Fruit fly (Drosophila melanogaster): ENCODE data around the gene CG42724.

DNA sequence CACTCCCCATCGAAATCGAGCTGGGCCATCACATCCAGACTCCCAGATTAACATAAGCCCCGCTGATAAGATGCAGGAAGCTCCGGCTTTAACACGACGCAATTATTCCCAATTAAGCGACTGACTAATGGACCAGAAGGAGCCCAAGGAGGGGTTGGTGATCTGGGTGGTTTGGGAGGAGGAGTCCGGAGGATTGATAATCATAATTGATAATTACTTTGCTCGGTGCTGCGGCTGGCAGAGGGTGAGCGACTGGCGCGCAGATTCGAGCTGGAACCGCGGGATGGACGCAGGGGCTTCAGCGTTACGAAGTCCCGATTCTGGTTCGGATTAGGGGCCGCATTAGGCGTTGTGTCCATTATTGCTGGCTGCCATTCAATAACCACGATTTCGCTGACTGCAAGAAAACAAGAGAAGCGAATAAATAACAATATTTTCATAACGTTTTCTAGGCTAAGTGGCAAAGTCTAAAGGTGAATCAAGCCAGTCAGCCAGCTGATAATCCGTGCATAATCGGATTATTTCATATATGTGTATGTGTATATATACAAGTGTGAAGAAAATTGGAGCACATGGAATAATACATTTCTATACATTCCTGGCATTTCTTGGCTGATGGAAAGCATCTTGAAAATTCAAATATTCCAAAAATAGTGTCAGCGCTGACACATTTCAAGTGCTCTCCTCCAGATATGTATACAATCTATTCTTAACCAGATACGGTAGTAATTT is 25.6 kb upstream of the CG42724 start:
- TF ChIP-seq CG6854 (GFP tag; optimal IDR thresholded peaks at IDR 0.05) (no peak), fd59A (GFP tag; optimal IDR thresholded peaks at IDR 0.05) (no peak)
